Worm (Caenorhabditis elegans) whole organism, mixed stage, embryonic: Measurements from ENCODE around the gene uaf-2.

Experiments used
- cnd-1 ChIP-seq: fragments of 200-800 bp; sonication (Bioruptor generic); optimal IDR thresholded peaks from 2 replicates; lab custom pipeline; 2018; ENCODE audit warnings: mild to moderate bottlenecking, missing genetic modification characterization, missing compliant biosample characterization
- lin-13 ChIP-seq: fragments of 150-350 bp; optimal IDR thresholded peaks from 2 replicates; lab custom pipeline; 2014; ENCODE audit warnings: missing biosample characterization, missing genetic modification characterization
- nhr-237 ChIP-seq: fragments of 150-350 bp; optimal IDR thresholded peaks from 2 replicates; lab custom pipeline; 2014; ENCODE audit warnings: missing biosample characterization, missing genetic modification characterization
- snpc-4 ChIP-seq: fragments of 150-350 bp; optimal IDR thresholded peaks from 2 replicates; lab custom pipeline; 2014; ENCODE audit warnings: missing biosample characterization, missing genetic modification characterization
- unc-62 ChIP-seq: fragments of 150-350 bp; optimal IDR thresholded peaks from 2 replicates; lab custom pipeline; 2014; ENCODE audit warnings: missing biosample characterization, missing genetic modification reagents, missing genetic modification characterization
- ztf-11 ChIP-seq: fragments of 150-350 bp; optimal IDR thresholded peaks from 2 replicates; lab custom pipeline; 2014; ENCODE audit warnings: missing biosample characterization, missing genetic modification characterization

DNA sequence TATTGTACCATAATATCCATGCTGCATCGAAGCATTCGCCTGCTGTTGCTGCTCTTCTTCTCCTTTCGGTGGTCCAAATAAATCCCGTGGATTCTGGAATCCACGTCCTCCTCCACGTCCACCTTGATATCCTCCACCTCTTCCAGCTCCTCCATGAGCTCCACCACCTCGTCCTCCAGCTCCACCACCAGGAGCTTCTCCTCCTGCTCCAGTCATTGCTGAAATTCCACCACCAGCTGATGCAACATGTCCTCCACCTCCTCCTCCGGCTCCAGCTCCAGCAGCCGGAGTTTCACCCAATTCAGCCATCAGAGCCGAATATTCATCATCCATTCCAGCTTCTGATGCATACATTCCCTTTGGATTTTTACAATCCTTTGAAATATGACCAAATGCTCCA, 13.0 kb downstream of the uaf-2 start:
- TF ChIP-seq unc-62 (GFP tag; lab: Kevin White, UChicago) (no peak), snpc-4 (tag; lab: Kevin White, UChicago) (no peak), ztf-11 (tag; lab: Kevin White, UChicago) (no peak), cnd-1 (tag; lab: Kevin White, UChicago) (no peak), nhr-237 (no peak), lin-13 (tag; lab: Kevin White, UChicago) (no peak)
